Worm (Caenorhabditis elegans) whole organism, L1 larva: ENCODE data around the gene tsp-11.

Experiments
- C16A3.4 ChIP-seq: fragments of 150-350 bp; optimal IDR thresholded peaks from 2 replicates; lab custom pipeline; 2014; ENCODE audit warnings: missing biosample characterization, missing genetic modification characterization
- aha-1 ChIP-seq: fragments of 150-350 bp; optimal IDR thresholded peaks from 2 replicates; lab custom pipeline; 2014; ENCODE audit warnings: missing biosample characterization, missing genetic modification characterization
- aly-2 ChIP-seq: fragments of 150-350 bp; optimal IDR thresholded peaks from 2 replicates; lab custom pipeline; 2014; ENCODE audit warnings: missing biosample characterization, missing genetic modification characterization
- blmp-1 ChIP-seq: fragments of 150-350 bp; optimal IDR thresholded peaks from 2 replicates; lab custom pipeline; 2014; ENCODE audit warnings: missing biosample characterization, missing genetic modification characterization
- ceh-8 ChIP-seq: fragments of 200-800 bp; sonication (Bioruptor generic); optimal IDR thresholded peaks from 2 replicates; lab custom pipeline; 2018; ENCODE audit warnings: mild to moderate bottlenecking, missing genetic modification characterization, moderate library complexity, missing compliant biosample characterization
- ceh-82 ChIP-seq, 3 experiments: fragments of 150-350 bp in 1 of 3; sonication (generic microtip) in 2 of 3; optimal IDR thresholded peaks; 2 replicates each; lab custom pipeline; 2014 to 2017; ENCODE audit warnings: missing biosample characterization in 3 of 3, missing genetic modification characterization in 3 of 3
- ceh-90 ChIP-seq: sonication (generic microtip); optimal IDR thresholded peaks from 2 replicates; lab custom pipeline; 2016; ENCODE audit warnings: missing genetic modification characterization, missing compliant biosample characterization
- dpl-1 ChIP-seq, 3 experiments: fragments of 150-350 bp in 2 of 3; sonication (generic microtip) in 1 of 3; optimal IDR thresholded peaks; 2 replicates each; lab custom pipeline; 2014 to 2017; ENCODE audit warnings: missing biosample characterization in 3 of 3, missing genetic modification characterization in 3 of 3, missing genetic modification reagents in 3 of 3
- dsc-1 ChIP-seq: sonication (generic microtip); optimal IDR thresholded peaks from 2 replicates; lab custom pipeline; 2016; ENCODE audit warnings: mild to moderate bottlenecking, missing genetic modification characterization, missing compliant biosample characterization
- efl-1 ChIP-seq, 4 experiments: fragments of 150-350 bp; optimal IDR thresholded peaks in 3 of 4; peaks in 1 of 4; 1 replicate in 1 of 4; 2 replicates in 3 of 4; lab custom pipeline; 2014; ENCODE audit warnings: missing biosample characterization in 2 of 4, missing genetic modification characterization in 2 of 4, missing genetic modification reagents in 2 of 4
- elt-3 ChIP-seq, 6 experiments: fragments of 150-350 bp in 1 of 6; sonication (generic microtip); optimal IDR thresholded peaks; 2 replicates each; lab custom pipeline; 2017 to 2018; ENCODE audit warnings: missing biosample characterization in 6 of 6, missing genetic modification characterization in 6 of 6, inconsistent platforms in 1 of 6
- fkh-10 ChIP-seq: sonication (generic microtip); optimal IDR thresholded peaks from 2 replicates; lab custom pipeline; 2017; ENCODE audit warnings: missing biosample characterization, missing genetic modification reagents, missing genetic modification characterization
- fkh-8 ChIP-seq: sonication (generic microtip); optimal IDR thresholded peaks from 2 replicates; lab custom pipeline; 2016; ENCODE audit warnings: mild to moderate bottlenecking, missing genetic modification characterization, missing compliant biosample characterization
- hlh-4 ChIP-seq: sonication (generic microtip); optimal IDR thresholded peaks from 2 replicates; lab custom pipeline; 2016; ENCODE audit warnings: mild to moderate bottlenecking, missing genetic modification characterization, missing compliant biosample characterization
- hpl-2 ChIP-seq: fragments of 150-350 bp; optimal IDR thresholded peaks from 2 replicates; lab custom pipeline; 2014; ENCODE audit warnings: missing biosample characterization, missing genetic modification reagents, missing genetic modification characterization
- jun-1 ChIP-seq: fragments of 150-350 bp; optimal IDR thresholded peaks from 2 replicates; lab custom pipeline; 2014; ENCODE audit warnings: missing biosample characterization, missing genetic modification reagents, missing genetic modification characterization
- lin-14 ChIP-seq: fragments of 200-800 bp; sonication (Bioruptor generic); optimal IDR thresholded peaks from 2 replicates; lab custom pipeline; 2018; ENCODE audit warnings: mild to moderate bottlenecking, missing genetic modification characterization, moderate library complexity, missing compliant biosample characterization
- lin-15B ChIP-seq: fragments of 150-350 bp; sonication (generic microtip); optimal IDR thresholded peaks from 3 replicates; lab custom pipeline; 2014; ENCODE audit warnings: missing biosample characterization, missing genetic modification characterization
- lin-35 ChIP-seq, 2 experiments: fragments of 150-350 bp; optimal IDR thresholded peaks; 2 replicates each; lab custom pipeline; 2014; ENCODE audit warnings: missing biosample characterization in 2 of 2, missing genetic modification characterization in 2 of 2, missing genetic modification reagents in 2 of 2
- lir-3 ChIP-seq: sonication (generic microtip); optimal IDR thresholded peaks from 2 replicates; lab custom pipeline; 2016; ENCODE audit warnings: mild to moderate bottlenecking, missing genetic modification characterization, moderate library complexity, missing compliant biosample characterization; ENCODE audit not compliant: poor library complexity
- lsy-2 ChIP-seq, 2 experiments: fragments of 150-350 bp; optimal IDR thresholded peaks; 2 replicates each; lab custom pipeline; 2014; ENCODE audit warnings: missing biosample characterization in 2 of 2, missing genetic modification characterization in 2 of 2
- mdl-1 ChIP-seq, 2 experiments: fragments of 150-350 bp; optimal IDR thresholded peaks; 2 replicates each; lab custom pipeline; 2014 to 2017; ENCODE audit warnings: missing biosample characterization in 2 of 2, missing genetic modification characterization in 2 of 2, inconsistent platforms in 1 of 2
- mef-2 ChIP-seq: fragments of 150-350 bp; optimal IDR thresholded peaks from 2 replicates; lab custom pipeline; 2014; ENCODE audit warnings: missing biosample characterization, missing genetic modification characterization
- mep-1 ChIP-seq: fragments of 150-350 bp; optimal IDR thresholded peaks from 2 replicates; lab custom pipeline; 2014; ENCODE audit warnings: missing biosample characterization, missing genetic modification characterization
- nhr-12 ChIP-seq: sonication (generic microtip); optimal IDR thresholded peaks from 2 replicates; lab custom pipeline; 2017; ENCODE audit warnings: missing biosample characterization, missing genetic modification characterization
- nhr-19 ChIP-seq: fragments of 200-800 bp; sonication (Bioruptor generic); conservative IDR thresholded peaks from 2 replicates; pipeline ENCODE4 v1.3.6; 2022; ENCODE audit warnings: missing genetic modification characterization, missing compliant biosample characterization
- nhr-20 ChIP-seq: sonication (generic microtip); optimal IDR thresholded peaks from 2 replicates; lab custom pipeline; 2016; ENCODE audit warnings: mild to moderate bottlenecking, missing genetic modification characterization, missing compliant biosample characterization
- nhr-47 ChIP-seq: sonication (generic microtip); optimal IDR thresholded peaks from 2 replicates; lab custom pipeline; 2016; ENCODE audit warnings: mild to moderate bottlenecking, missing genetic modification characterization, moderate library complexity, missing compliant biosample characterization
- nhr-71 ChIP-seq: sonication (generic microtip); optimal IDR thresholded peaks from 2 replicates; lab custom pipeline; 2016; ENCODE audit warnings: mild to moderate bottlenecking, missing genetic modification characterization, moderate library complexity, missing compliant biosample characterization
- nhr-76 ChIP-seq: sonication (generic microtip); optimal IDR thresholded peaks from 2 replicates; lab custom pipeline; 2017; ENCODE audit warnings: missing biosample characterization, missing genetic modification characterization
- nhr-77 ChIP-seq: fragments of 150-350 bp; optimal IDR thresholded peaks from 2 replicates; lab custom pipeline; 2014; ENCODE audit warnings: missing biosample characterization, missing genetic modification characterization
- nhr-84 ChIP-seq: sonication (generic microtip); optimal IDR thresholded peaks from 2 replicates; lab custom pipeline; 2017; ENCODE audit warnings: missing biosample characterization, missing genetic modification characterization
- nhr-85 ChIP-seq: sonication (generic microtip); peaks from one replicate; lab custom pipeline; 2016; ENCODE audit warnings: missing genetic modification characterization, inconsistent platforms, missing compliant biosample characterization
- nhr-90 ChIP-seq: sonication (generic microtip); optimal IDR thresholded peaks from 2 replicates; lab custom pipeline; 2016; ENCODE audit warnings: mild to moderate bottlenecking, missing genetic modification characterization, missing compliant biosample characterization; ENCODE audit not compliant: poor library complexity
- pag-3 ChIP-seq: sonication (generic microtip); optimal IDR thresholded peaks from 2 replicates; lab custom pipeline; 2017; ENCODE audit warnings: missing genetic modification characterization, mild to moderate bottlenecking, missing compliant biosample characterization, antibody characterized with exemption, borderline replicate concordance; ENCODE audit not compliant: insufficient read depth
- pax-3 ChIP-seq: fragments of 200-800 bp; sonication (Bioruptor generic); optimal IDR thresholded peaks from 2 replicates; lab custom pipeline; 2018; ENCODE audit warnings: mild to moderate bottlenecking, missing genetic modification characterization, moderate library complexity, missing compliant biosample characterization
- rnt-1 ChIP-seq: sonication (generic microtip); optimal IDR thresholded peaks from 2 replicates; lab custom pipeline; 2016; ENCODE audit warnings: mild to moderate bottlenecking, missing genetic modification characterization, moderate library complexity, missing compliant biosample characterization
- skn-1 ChIP-seq: fragments of 150-350 bp; optimal IDR thresholded peaks from 2 replicates; lab custom pipeline; 2014; ENCODE audit warnings: missing biosample characterization, missing genetic modification characterization
- snu-23 ChIP-seq: sonication (generic microtip); optimal IDR thresholded peaks from 2 replicates; lab custom pipeline; 2016; ENCODE audit warnings: missing genetic modification characterization, missing compliant biosample characterization
- sox-4 ChIP-seq: sonication (generic microtip); optimal IDR thresholded peaks from 2 replicates; lab custom pipeline; 2016; ENCODE audit warnings: missing genetic modification characterization, missing compliant biosample characterization
- sptf-1 ChIP-seq: fragments of 150-350 bp; optimal IDR thresholded peaks from 2 replicates; lab custom pipeline; 2014; ENCODE audit warnings: missing biosample characterization, missing genetic modification characterization
- swsn-7 ChIP-seq: sonication (generic microtip); optimal IDR thresholded peaks from 2 replicates; lab custom pipeline; 2016; ENCODE audit warnings: missing genetic modification characterization, missing compliant biosample characterization
- tbx-2 ChIP-seq: sonication (generic microtip); optimal IDR thresholded peaks from 2 replicates; lab custom pipeline; 2016; ENCODE audit warnings: missing genetic modification characterization, missing compliant biosample characterization
- unc-130 ChIP-seq: fragments of 150-350 bp; optimal IDR thresholded peaks from 2 replicates; lab custom pipeline; 2017; ENCODE audit warnings: missing biosample characterization, missing genetic modification characterization, inconsistent platforms
- unc-86 ChIP-seq: sonication (generic microtip); optimal IDR thresholded peaks from 2 replicates; lab custom pipeline; 2016; ENCODE audit warnings: missing genetic modification characterization, missing compliant biosample characterization
- xbp-1 ChIP-seq: sonication (generic microtip); optimal IDR thresholded peaks from 2 replicates; lab custom pipeline; 2016; ENCODE audit warnings: missing genetic modification characterization, missing compliant biosample characterization
- ztf-11 ChIP-seq, 2 experiments: sonication (generic microtip); optimal IDR thresholded peaks; 2 replicates each; lab custom pipeline; 2016 to 2017; ENCODE audit warnings: missing genetic modification characterization in 2 of 2, missing biosample characterization in 1 of 2, missing compliant biosample characterization in 1 of 2

The tsp-11 gene

ce11 chrX:9162864-9163263 lies at the start of gene tsp-11:
TSS of gene tsp-11 (plus strand) at chrX:9163164.
- TF ChIP-seq aha-1 (tag; lab: Kevin White, UChicago) (no peak), nhr-12 (tag; lab: Kevin White, UChicago) (no peak), unc-130 (no peak), lsy-2 (tag; optimal IDR thresholded peaks at IDR 0.05; lab: Kevin White, UChicago) (no peak), xbp-1 (tag; lab: Kevin White, UChicago) (no peak), nhr-84 (no peak), nhr-77 (no peak), mep-1 (tag; lab: Kevin White, UChicago) (no peak), dsc-1 (no peak), pax-3 (tag; lab: Kevin White, UChicago) (no peak), blmp-1 (tag; lab: Kevin White, UChicago) (no peak), hlh-4 (tag; lab: Kevin White, UChicago) (no peak), nhr-76 (no peak), C16A3.4 (tag; lab: Kevin White, UChicago) (no peak)
- TF ChIP-seq, all 84 proteins: peak for 0

- TF ChIP-seq hpl-2 (peak; percentile 34), elt-3 (tag; optimal IDR thresholded peaks at IDR 0.05; lab: Kevin White, UChicago) (no peak), dpl-1 (GFP tag; optimal IDR thresholded peaks at IDR 0.05; lab: Kevin White, UChicago) (peak; percentile 35 to 62 (median 50)), unc-130 (peak; percentile 5), ceh-82 (tag; optimal IDR thresholded peaks at IDR 0.05; lab: Kevin White, UChicago) (peak in 2 of 3 experiments; percentile 17 to 66), nhr-20 (tag; lab: Kevin White, UChicago) (peak; percentile 45), lir-3 (tag; lab: Kevin White, UChicago) (peak; percentile 43), xbp-1 (tag; lab: Kevin White, UChicago) (peak; percentile 53), lin-15B (tag; lab: Kevin White, UChicago) (peak; percentile 61), nhr-85 (tag; lab: Kevin White, UChicago) (peak; percentile 68), swsn-7 (peak; percentile 39), pag-3 (no peak), nhr-90 (peak; percentile 12), ceh-90 (tag; lab: Kevin White, UChicago) (peak; percentile 23), lin-14 (GFP tag; lab: Kevin White, UChicago) (peak; percentile 96), snu-23 (GFP tag; lab: Kevin White, UChicago) (peak; percentile 62), sptf-1 (tag; lab: Kevin White, UChicago) (no peak), nhr-47 (peak; percentile 53), hlh-4 (tag; lab: Kevin White, UChicago) (no peak), lin-35 (GFP tag; optimal IDR thresholded peaks at IDR 0.05; lab: Kevin White, UChicago) (peak; percentile 47 to 70), sox-4 (tag; lab: Kevin White, UChicago) (no peak), nhr-19 (peak; percentile 25; the same call in 1 of the 2 replicates), tbx-2 (peak; percentile 50), nhr-77 (no peak), mdl-1 (tag; optimal IDR thresholded peaks at IDR 0.05; lab: Kevin White, UChicago) (peak in 1 of 2 experiments; percentile 42), skn-1 (tag; lab: Kevin White, UChicago) (peak; percentile 60), fkh-8 (tag; lab: Kevin White, UChicago) (peak; percentile 53), aly-2 (tag; lab: Kevin White, UChicago) (no peak), unc-86 (tag; lab: Kevin White, UChicago) (no peak), ztf-11 (tag; optimal IDR thresholded peaks at IDR 0.05; lab: Kevin White, UChicago) (peak in 1 of 2 experiments; percentile 9), mef-2 (no peak), efl-1 (optimal IDR thresholded peaks at IDR 0.05; lab: Kevin White, UChicago) (peak; percentile 68 to 72), efl-1 (GFP tag; optimal IDR thresholded peaks at IDR 0.05 in 1 of 2; lab: Kevin White, UChicago) (peak; percentile 46 to 96), lsy-2 (tag; optimal IDR thresholded peaks at IDR 0.05; lab: Kevin White, UChicago) (peak; percentile 7 to 44), nhr-71 (tag; lab: Kevin White, UChicago) (peak; percentile 61), fkh-10 (GFP tag; lab: Kevin White, UChicago) (peak; percentile 66), jun-1 (tag; lab: Kevin White, UChicago) (no peak), ceh-8 (GFP tag; lab: Kevin White, UChicago) (no peak), rnt-1 (peak; percentile 87), blmp-1 (tag; lab: Kevin White, UChicago) (peak; percentile 35)
These were observed 49.1 kb upstream of the tsp-11 start, which contains the start of gene C25A11.2 for ce11 chrX:9113829-9114228. TSS of gene C25A11.2 (plus strand) at chrX:9114066.
